Fruit fly (Drosophila melanogaster): Measurements from ENCODE around the gene rogdi.

The rogdi gene

DNA sequence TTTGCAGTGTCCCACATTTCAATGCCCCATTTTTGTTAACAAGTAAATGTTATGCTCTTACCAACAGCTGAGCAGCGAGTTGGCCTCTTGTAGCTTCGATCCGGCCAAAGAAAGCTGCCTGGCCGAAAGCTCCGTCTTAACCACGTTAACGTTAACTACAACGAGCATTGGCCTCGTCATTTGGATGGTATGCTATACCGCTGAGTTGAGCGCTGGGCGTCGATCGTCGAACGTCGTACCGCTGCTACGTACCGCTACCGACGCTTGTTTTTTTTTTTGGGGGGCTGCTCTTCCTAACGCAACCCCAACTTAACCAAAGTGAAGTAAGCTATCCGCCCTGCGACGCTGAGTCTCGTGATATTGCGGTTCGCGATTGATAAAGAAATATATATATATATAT, at the start of gene rogdi:
TSS of gene rogdi (plus strand) at position 199 of the 400 bp plus-strand sequence.
- TF ChIP-seq insv (optimal IDR thresholded peaks at IDR 0.05) (no peak), Sin3A (optimal IDR thresholded peaks at IDR 0.05) (no peak), Myc (optimal IDR thresholded peaks at IDR 0.05) (no peak), psq (optimal IDR thresholded peaks at IDR 0.05) (no peak), h (optimal IDR thresholded peaks at IDR 0.05) (no peak), ttk (optimal IDR thresholded peaks at IDR 0.05) (no peak)

DNA sequence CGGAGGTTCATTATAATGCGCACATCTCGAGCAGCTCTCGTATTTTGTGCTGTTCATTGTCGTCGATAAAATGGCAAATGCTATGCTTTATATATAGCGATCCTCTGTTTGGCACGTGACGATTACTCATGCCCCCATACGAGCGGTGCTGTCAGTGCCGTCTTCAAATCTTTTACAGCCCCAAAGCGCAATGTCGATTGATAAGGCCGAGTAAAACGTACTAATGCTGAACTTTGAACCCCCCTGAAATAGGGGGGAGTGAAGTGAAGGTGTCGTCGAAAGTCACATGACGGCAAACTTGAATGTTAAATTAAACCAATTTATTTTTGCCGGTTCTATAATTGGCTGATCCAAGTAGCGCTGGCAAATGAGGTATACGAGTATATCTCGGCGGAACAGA, 49.0 kb upstream of the rogdi start:
- TF ChIP-seq psq (optimal IDR thresholded peaks at IDR 0.05) (no peak), h (optimal IDR thresholded peaks at IDR 0.05) (no peak), insv (optimal IDR thresholded peaks at IDR 0.05) (no peak), Sin3A (optimal IDR thresholded peaks at IDR 0.05) (no peak), ttk (optimal IDR thresholded peaks at IDR 0.05) (no peak), Myc (optimal IDR thresholded peaks at IDR 0.05) (no peak)

DNA sequence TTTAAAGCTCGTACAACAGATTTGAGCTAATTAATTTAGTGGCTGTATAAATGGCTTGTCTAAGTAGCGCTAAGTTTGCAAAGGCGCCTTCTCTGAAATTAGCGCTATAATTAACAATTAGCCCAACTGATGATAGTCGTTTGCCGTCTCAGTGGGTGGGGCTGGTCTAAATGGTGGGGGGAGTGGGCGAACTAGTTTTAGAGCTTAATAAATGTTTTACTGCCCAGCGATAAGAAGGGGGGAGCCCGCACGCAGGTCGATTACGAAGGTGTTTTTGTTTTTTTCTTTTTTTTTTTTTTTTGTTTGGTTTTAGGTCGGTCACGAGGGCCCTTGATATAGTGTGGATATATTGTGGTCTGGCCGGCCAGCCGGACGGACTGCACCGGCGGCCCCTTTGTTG, 48.3 kb upstream of the rogdi start:
- TF ChIP-seq h (optimal IDR thresholded peaks at IDR 0.05), result no peak

DNA sequence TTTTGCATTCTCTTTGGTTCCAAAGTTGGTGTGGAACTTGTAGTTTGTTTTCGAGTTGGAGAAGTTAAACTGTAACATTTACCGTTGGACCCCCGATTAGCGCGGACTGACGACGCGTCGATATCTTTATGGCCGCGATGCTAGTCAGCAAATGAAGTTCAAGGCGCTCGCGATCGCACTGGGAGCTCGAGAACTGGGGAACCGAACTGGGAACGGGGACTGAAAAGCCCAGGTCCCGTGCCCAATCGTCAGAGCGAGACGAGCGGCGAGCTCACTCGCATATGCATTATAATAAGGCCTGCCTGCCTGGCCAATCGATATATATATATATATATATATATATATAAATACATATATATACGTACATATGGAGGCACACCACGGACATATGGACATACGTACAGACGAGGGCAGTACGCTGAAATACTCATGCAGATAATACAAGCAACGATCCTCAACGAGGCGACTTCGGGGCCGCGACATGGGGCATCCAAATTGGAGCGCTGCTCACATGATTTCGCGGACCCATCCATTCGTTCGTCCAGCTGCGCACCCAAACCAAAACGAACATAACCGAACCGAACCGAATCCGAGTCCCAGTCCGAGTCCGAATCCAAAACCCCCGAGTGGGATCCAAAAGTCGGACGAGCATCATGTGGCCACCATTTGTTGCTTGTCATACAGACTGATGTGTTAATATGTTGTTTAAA, 47.0 kb upstream of the rogdi start:
- TF ChIP-seq h (optimal IDR thresholded peaks at IDR 0.05) (no peak), insv (optimal IDR thresholded peaks at IDR 0.05) (no peak), Sin3A (optimal IDR thresholded peaks at IDR 0.05) (no peak), psq (optimal IDR thresholded peaks at IDR 0.05) (no peak), Myc (optimal IDR thresholded peaks at IDR 0.05) (no peak), ttk (optimal IDR thresholded peaks at IDR 0.05) (no peak)

DNA sequence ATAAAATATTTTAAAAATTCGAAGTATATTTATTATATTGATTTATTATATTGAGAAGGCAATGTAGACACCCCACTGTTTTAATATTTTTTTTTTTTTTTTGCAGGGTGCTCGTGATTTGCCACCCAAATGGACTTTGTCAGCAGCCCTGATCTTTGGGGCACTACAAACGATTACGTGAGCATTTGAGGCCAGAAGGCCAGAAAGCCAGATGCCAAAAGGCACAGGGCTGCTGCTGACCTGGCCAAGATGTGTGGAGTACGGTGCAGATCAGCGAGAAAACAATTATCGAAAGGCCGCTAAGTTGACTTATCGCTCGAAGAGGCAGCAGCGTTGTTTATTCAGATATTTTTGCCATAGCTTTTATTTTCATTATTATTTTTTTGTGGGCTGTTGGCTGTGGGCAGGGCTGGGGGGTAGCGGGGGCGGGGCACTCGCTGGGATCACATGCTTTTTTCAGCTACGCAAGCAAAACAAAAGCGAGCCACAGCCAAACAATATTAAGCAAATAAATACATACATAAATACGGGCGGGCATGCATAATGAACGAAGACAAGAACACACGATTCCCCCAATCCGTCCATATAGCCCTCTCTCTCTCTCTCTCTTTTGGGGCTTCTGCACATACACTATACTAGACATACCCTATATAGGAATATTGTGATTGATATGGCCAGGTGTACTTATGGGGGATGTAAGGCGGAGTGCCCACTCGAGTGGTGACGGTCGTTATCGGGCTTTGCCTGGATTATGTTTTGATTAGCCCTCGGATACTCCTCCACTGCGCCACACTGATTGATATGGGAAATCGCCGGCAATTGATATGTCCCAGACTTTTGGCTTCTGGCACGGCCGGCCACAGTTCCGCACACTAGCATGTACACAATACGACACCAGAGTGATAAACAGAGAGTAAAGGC, 45.8 kb upstream of the rogdi start:
- TF ChIP-seq h (optimal IDR thresholded peaks at IDR 0.05), result no peak
- no peak for TF ChIP-seq insv (optimal IDR thresholded peaks at IDR 0.05)
- TF ChIP-seq psq (optimal IDR thresholded peaks at IDR 0.05), result no peak
- no peak for TF ChIP-seq ttk (optimal IDR thresholded peaks at IDR 0.05)
- no peak for TF ChIP-seq Sin3A (optimal IDR thresholded peaks at IDR 0.05)
- no peak for TF ChIP-seq Myc (optimal IDR thresholded peaks at IDR 0.05)

DNA sequence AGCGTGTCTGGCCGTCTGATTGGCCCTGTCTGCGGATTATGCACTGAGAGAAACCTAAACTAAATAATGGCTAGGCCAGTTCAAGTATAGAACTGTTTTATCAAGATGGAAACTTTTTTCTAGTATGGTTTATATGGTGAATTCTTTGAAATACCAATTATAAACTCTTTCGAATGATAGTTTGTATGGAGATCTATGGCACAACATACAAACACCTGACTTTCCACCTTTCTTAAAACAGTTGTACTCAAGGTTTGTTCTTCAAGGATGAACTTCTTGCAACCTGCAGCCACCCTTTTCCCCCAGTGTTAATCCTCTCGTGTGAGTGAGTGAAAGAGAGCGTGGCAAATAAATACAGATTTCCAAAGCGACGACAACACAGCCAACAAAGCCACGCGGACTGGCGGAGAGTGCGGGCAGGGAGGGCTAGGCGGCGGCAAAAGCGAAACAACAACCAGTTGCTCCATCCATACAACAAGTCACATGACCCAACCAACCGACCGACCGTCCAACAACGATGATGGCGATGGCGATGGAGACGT, 45.0 kb upstream of the rogdi start:
- TF ChIP-seq Myc (optimal IDR thresholded peaks at IDR 0.05), result no peak
- no peak for TF ChIP-seq h (optimal IDR thresholded peaks at IDR 0.05)

DNA sequence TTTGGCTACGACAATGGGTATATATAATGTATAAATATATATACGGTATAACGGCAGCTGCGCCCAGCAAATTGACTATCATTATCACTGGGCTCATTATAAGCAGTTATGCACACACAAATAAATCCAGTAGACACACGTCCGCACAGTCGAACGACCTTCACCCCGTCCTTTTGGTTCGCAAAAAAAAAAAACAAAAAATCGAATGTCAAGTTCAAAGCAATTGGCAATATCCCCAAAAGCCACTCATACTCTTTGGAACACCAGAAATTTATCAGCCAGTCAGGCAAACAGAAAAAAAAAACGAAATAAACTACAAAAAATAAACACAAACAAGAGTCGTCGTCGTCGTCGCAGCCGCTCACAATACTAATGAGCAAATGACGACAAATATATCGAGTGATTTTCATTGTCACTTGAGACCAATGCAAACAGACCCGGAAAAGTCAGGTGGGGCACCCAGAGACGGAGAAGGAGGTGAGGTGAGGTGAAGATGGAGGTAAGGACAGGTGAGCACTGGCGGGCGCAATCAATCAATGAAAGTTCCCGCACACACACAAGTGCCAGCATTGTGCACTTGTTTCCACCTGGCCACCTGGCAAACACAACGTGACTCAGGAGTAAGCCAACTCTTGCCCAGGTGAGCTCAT, 44.4 kb upstream of the rogdi start:
- no peak for TF ChIP-seq insv (optimal IDR thresholded peaks at IDR 0.05)
- no peak for TF ChIP-seq Sin3A (optimal IDR thresholded peaks at IDR 0.05)
- no peak for TF ChIP-seq Myc (optimal IDR thresholded peaks at IDR 0.05)
- no peak for TF ChIP-seq ttk (optimal IDR thresholded peaks at IDR 0.05)
- TF ChIP-seq psq (optimal IDR thresholded peaks at IDR 0.05), result no peak
- no peak for TF ChIP-seq h (optimal IDR thresholded peaks at IDR 0.05)

DNA sequence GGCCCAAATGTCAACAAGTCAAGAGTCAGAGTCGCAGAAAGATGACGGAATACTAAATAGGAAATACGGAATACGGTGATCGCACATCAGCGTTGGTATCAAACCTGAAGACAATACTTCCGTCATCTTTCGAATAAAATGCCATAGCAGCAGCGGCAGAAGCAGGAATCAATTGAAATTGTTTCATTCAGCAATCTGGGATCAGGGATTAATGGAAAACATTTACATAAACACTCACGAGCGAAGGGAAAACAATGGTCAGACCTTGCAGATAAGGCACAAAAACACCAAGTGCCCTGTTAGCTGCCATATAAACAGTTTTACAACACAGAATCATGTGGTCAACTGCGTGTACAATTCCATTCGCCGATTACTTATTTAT, 43.9 kb upstream of the rogdi start:
- TF ChIP-seq psq (optimal IDR thresholded peaks at IDR 0.05), result no peak
- no peak for TF ChIP-seq insv (optimal IDR thresholded peaks at IDR 0.05)
- no peak for TF ChIP-seq ttk (optimal IDR thresholded peaks at IDR 0.05)

DNA sequence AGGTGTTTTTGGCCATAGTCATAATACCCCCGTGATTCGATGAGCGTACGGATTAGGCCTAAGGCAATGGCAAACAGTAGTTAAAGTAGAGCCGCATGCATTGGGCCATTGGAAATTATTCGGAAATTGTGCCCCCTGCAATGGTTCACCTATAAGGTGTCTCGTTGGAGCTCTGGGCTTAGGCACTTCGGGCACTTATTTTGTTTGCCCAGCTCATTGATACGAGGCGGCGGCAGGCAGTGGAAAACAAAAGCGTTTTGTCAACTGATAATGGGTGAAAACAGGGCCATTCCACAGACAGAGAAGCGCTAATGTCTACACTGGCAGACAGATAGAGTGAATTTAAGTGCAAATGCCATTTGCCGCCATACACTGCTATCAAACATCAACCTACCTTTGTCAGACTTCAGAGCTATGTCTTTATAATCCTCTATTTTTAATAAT, 43.0 kb upstream of the rogdi start:
- no peak for TF ChIP-seq h (optimal IDR thresholded peaks at IDR 0.05)
- no peak for TF ChIP-seq Myc (optimal IDR thresholded peaks at IDR 0.05)
- no peak for TF ChIP-seq ttk (optimal IDR thresholded peaks at IDR 0.05)
- no peak for TF ChIP-seq Sin3A (optimal IDR thresholded peaks at IDR 0.05)
- TF ChIP-seq insv (optimal IDR thresholded peaks at IDR 0.05), result no peak
- TF ChIP-seq psq (optimal IDR thresholded peaks at IDR 0.05), result no peak

DNA sequence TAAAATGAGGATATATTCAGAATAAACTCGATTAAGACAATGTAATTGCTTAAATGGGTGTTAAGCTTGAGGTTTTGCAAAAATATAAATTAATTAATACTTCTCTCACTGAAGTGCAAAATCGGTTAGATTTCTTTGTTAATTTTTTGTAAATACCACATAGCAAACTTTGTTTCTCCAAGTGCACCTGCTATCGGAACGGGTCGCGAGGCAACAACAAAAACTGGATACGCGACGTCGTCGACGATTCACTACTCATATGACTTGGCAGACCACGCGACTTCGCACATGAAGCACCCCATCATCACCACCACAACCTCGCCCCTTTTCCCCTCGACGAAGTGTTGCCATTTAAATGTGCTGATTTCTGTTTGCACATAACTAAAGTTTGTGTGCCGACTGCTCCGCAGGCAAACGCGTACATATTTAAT, 42.3 kb upstream of the rogdi start:
- no peak for TF ChIP-seq ttk (optimal IDR thresholded peaks at IDR 0.05)
- TF ChIP-seq Myc (optimal IDR thresholded peaks at IDR 0.05), result no peak
- TF ChIP-seq Sin3A (optimal IDR thresholded peaks at IDR 0.05), result no peak
- no peak for TF ChIP-seq h (optimal IDR thresholded peaks at IDR 0.05)
- no peak for TF ChIP-seq psq (optimal IDR thresholded peaks at IDR 0.05)
- TF ChIP-seq insv (optimal IDR thresholded peaks at IDR 0.05), result no peak

DNA sequence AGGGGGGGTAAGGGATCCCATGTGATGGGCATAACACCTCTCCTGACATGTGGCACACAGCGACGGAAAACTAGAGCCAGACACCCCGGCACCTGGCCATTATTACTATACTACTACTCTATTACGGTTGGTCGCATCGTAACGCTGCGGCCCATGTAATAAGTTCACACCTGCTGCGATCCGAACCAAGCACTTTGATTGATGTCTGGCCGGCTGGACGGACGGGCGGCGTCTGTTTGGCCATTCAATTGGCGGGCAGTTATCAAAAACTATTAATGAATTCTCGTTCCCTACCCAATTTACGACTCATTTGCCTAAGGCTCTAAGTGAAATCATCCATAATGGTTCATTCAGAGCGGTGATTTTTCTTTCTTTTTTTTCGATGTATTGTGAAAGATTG, 41.8 kb upstream of the rogdi start:
- TF ChIP-seq insv (optimal IDR thresholded peaks at IDR 0.05) (no peak), Sin3A (optimal IDR thresholded peaks at IDR 0.05) (no peak)

DNA sequence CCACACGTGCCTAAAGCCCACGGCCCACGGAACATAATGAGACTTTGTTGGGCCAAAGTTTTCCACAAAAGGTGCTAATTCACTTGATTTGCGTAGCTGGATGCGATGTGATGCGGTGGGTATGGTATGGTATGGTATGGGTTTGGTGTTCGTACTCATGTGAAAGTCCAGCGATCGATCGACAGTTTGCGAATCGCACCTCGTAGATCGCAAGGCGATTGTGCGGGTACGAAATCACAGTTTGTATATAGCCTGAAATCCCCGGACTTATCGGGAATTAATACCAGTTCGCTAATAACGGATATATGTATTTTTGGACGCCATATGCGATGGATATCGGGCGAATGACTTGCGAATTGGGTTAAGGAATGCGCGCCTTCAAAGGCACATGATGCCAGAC, 41.4 kb upstream of the rogdi start:
- TF ChIP-seq insv (optimal IDR thresholded peaks at IDR 0.05) (no peak), h (optimal IDR thresholded peaks at IDR 0.05) (no peak), Sin3A (optimal IDR thresholded peaks at IDR 0.05) (no peak), psq (optimal IDR thresholded peaks at IDR 0.05) (no peak), ttk (optimal IDR thresholded peaks at IDR 0.05) (no peak), Myc (optimal IDR thresholded peaks at IDR 0.05) (no peak)

Measured in Kc167 (cell line).